Fruit fly (Drosophila melanogaster): ENCODE data around the gene CG32982.

DNA sequence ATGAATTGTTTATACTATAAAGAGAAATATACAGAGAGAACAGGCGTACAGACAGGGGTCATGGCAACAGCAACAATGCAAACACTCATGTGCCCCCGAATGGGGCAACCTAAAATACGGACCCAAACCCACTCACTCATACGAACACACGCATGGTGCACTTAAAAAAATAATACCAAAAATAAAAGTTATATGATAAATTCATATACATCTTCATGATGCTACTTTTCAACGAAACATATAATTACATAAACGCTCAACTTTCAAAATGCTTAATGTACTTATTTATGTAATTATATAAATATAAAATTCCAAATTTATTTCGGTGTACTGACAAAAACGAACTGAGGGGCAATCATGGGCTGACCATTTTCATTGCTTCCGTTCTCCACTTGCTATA is 7.6 kb downstream of the CG32982 start:
- TF ChIP-seq CG32121 (GFP tag; IDR thresholded peaks at IDR 0.05) (peak; percentile 46; the same call in 1 of the 2 replicates), gl (tag; optimal IDR thresholded peaks at IDR 0.05) (no peak), EcR (GFP tag; optimal IDR thresholded peaks at IDR 0.05) (no peak), Pif1B (GFP tag; optimal IDR thresholded peaks at IDR 0.05) (peak; percentile 59), Snoo (tag; optimal IDR thresholded peaks at IDR 0.05) (peak; percentile 34), CG8159 (tag; optimal IDR thresholded peaks at IDR 0.05) (peak; percentile 76), CG34367 (tag; optimal IDR thresholded peaks at IDR 0.05) (peak; percentile 57), CG8301 (tag; optimal IDR thresholded peaks at IDR 0.05) (peak; percentile 49), CG9948 (tag; optimal IDR thresholded peaks at IDR 0.05) (peak; percentile 79), CG17806 (tag; optimal IDR thresholded peaks at IDR 0.05) (peak; percentile 81)
